Fruit fly (Drosophila melanogaster) whole organism, wandering third instar larva: ENCODE data around the gene Polr2M.

ENCODE experiments used
- h ChIP-seq: fragments of 200-800 bp; sonication (Bioruptor generic); optimal IDR thresholded peaks from 3 replicates; lab custom pipeline; 2016; ENCODE audit warnings: missing biosample characterization, mild to moderate bottlenecking, missing genetic modification characterization
- psq ChIP-seq: fragments of 200-800 bp; sonication (Bioruptor generic); optimal IDR thresholded peaks from 3 replicates; lab custom pipeline; 2017; ENCODE audit warnings: missing biosample characterization, mild to moderate bottlenecking, missing genetic modification characterization, moderate library complexity
- woc ChIP-seq: sonication (Bioruptor generic); optimal IDR thresholded peaks from 2 replicates; lab custom pipeline; 2016; ENCODE audit warnings: missing biosample characterization, mild to moderate bottlenecking, missing genetic modification characterization

- TF ChIP-seq woc (GFP tag; lab: Kevin White, UChicago) = no peak
- peak; percentile 74 for TF ChIP-seq h (GFP tag; lab: Kevin White, UChicago)
- no peak for TF ChIP-seq psq (GFP tag; lab: Kevin White, UChicago)
Measured at dm6 chr3R:19223369-19223768, 5.9 kb upstream of the Polr2M start.
